Worm (Caenorhabditis elegans) whole organism, young adult: ENCODE data around the gene Y22D7AL.6.
A peak's percentile ranks its signal among the peaks of the same experiment; 100 is the strongest.

Source experiments
- F22D6.2 ChIP-seq: sonication (generic microtip); optimal IDR thresholded peaks from 2 replicates; lab custom pipeline; 2016; ENCODE audit warnings: mild to moderate bottlenecking, missing genetic modification characterization, missing compliant biosample characterization
- F33H1.4 ChIP-seq: fragments of 200-800 bp; sonication (Bioruptor generic); IDR thresholded peaks from 2 replicates; pipeline ENCODE4 v1.3.6; 2022; ENCODE audit warnings: missing genetic modification reagents, missing genetic modification characterization, missing compliant biosample characterization
- F55B11.4 ChIP-seq: sonication (generic microtip); optimal IDR thresholded peaks from 2 replicates; lab custom pipeline; 2016; ENCODE audit warnings: missing compliant biosample characterization, missing genetic modification characterization, borderline replicate concordance; ENCODE audit not compliant: insufficient read depth
- F57A8.1 ChIP-seq: fragments of 200-800 bp; sonication (Bioruptor generic); optimal IDR thresholded peaks from 2 replicates; lab custom pipeline; 2018; ENCODE audit warnings: mild to moderate bottlenecking, missing genetic modification characterization, moderate library complexity, missing compliant biosample characterization
- T07F8.4 ChIP-seq: sonication (generic microtip); optimal IDR thresholded peaks from 2 replicates; lab custom pipeline; 2016; ENCODE audit warnings: mild to moderate bottlenecking, missing genetic modification characterization, moderate library complexity, missing compliant biosample characterization
- Y53F4B.3 ChIP-seq: fragments of 200-800 bp; sonication (Bioruptor generic); IDR thresholded peaks from 2 replicates; pipeline ENCODE4 v1.3.6; 2022; ENCODE audit warnings: missing genetic modification reagents, missing genetic modification characterization, missing compliant biosample characterization
- Y53G8AR.9 ChIP-seq: fragments of 200-800 bp; sonication (Bioruptor generic); conservative IDR thresholded peaks from 2 replicates; pipeline ENCODE4 v1.3.6; 2022; ENCODE audit warnings: missing genetic modification reagents, missing genetic modification characterization, missing compliant biosample characterization
- Y56A3A.18 ChIP-seq: fragments of 200-800 bp; sonication (Bioruptor generic); IDR thresholded peaks from 2 replicates; pipeline ENCODE4 v1.3.6; 2022; ENCODE audit warnings: missing genetic modification reagents, missing genetic modification characterization, missing compliant biosample characterization
- Y79H2A.3 ChIP-seq: fragments of 200-800 bp; sonication (Bioruptor generic); conservative IDR thresholded peaks from 2 replicates; pipeline ENCODE4 v1.3.6; 2022; ENCODE audit warnings: missing genetic modification reagents, missing genetic modification characterization, missing compliant biosample characterization
- akir-1 ChIP-seq: fragments of 200-800 bp; sonication (Bioruptor generic); optimal IDR thresholded peaks from 2 replicates; lab custom pipeline; 2018; ENCODE audit warnings: mild to moderate bottlenecking, missing genetic modification characterization, moderate library complexity, missing compliant biosample characterization
- ama-1 ChIP-seq, 3 experiments: fragments of 150-350 bp in 1 of 3; sonication (generic microtip) in 2 of 3; optimal IDR thresholded peaks; 2 replicates each; lab custom pipeline; 2014 to 2018; ENCODE audit warnings: missing biosample characterization in 2 of 3, missing genetic modification characterization in 2 of 3, missing genetic modification reagents in 2 of 3
- atf-7 ChIP-seq: sonication (generic microtip); optimal IDR thresholded peaks from 2 replicates; lab custom pipeline; 2017; ENCODE audit warnings: mild to moderate bottlenecking, missing genetic modification characterization, missing compliant biosample characterization
- athp-1 ChIP-seq: sonication (generic microtip); optimal IDR thresholded peaks from 2 replicates; lab custom pipeline; 2017; ENCODE audit warnings: mild to moderate bottlenecking, missing genetic modification characterization, missing compliant biosample characterization
- bed-2 ChIP-seq: fragments of 200-800 bp; sonication (Bioruptor generic); IDR thresholded peaks from 2 replicates; pipeline ENCODE4 v1.3.6; 2022; ENCODE audit warnings: missing genetic modification reagents, missing genetic modification characterization, missing compliant biosample characterization
- cebp-2 ChIP-seq: fragments of 200-800 bp; sonication (Bioruptor generic); IDR thresholded peaks from 2 replicates; pipeline ENCODE4 v1.3.6; 2022; ENCODE audit warnings: missing genetic modification characterization, missing compliant biosample characterization
- ceh-100 ChIP-seq: fragments of 200-800 bp; sonication (Bioruptor generic); IDR thresholded peaks from 2 replicates; pipeline ENCODE4 v1.3.6; 2022; ENCODE audit warnings: missing genetic modification reagents, missing genetic modification characterization, missing compliant biosample characterization
- chd-7 ChIP-seq: sonication (generic microtip); optimal IDR thresholded peaks from 2 replicates; lab custom pipeline; 2016; ENCODE audit warnings: mild to moderate bottlenecking, missing genetic modification characterization, moderate library complexity, missing compliant biosample characterization
- dox-1 ChIP-seq: fragments of 200-800 bp; sonication (Bioruptor generic); IDR thresholded peaks from 2 replicates; pipeline ENCODE4 v1.3.6; 2022; ENCODE audit warnings: missing genetic modification reagents, missing genetic modification characterization, missing compliant biosample characterization
- dpff-1 ChIP-seq: sonication (generic microtip); optimal IDR thresholded peaks from 2 replicates; lab custom pipeline; 2017; ENCODE audit warnings: mild to moderate bottlenecking, missing genetic modification characterization, missing compliant biosample characterization
- egl-44 ChIP-seq: fragments of 200-800 bp; sonication (Bioruptor generic); IDR thresholded peaks from 2 replicates; pipeline ENCODE4 v1.3.6; 2022; ENCODE audit warnings: missing genetic modification reagents, missing genetic modification characterization, missing compliant biosample characterization
- fkh-3 ChIP-seq: sonication (generic microtip); optimal IDR thresholded peaks from 2 replicates; lab custom pipeline; 2016; ENCODE audit warnings: mild to moderate bottlenecking, missing genetic modification characterization, missing compliant biosample characterization
- lag-1 ChIP-seq: fragments of 200-800 bp; sonication (Bioruptor generic); IDR thresholded peaks from 2 replicates; pipeline ENCODE4 v1.3.6; 2022; ENCODE audit warnings: missing genetic modification reagents, missing genetic modification characterization, missing compliant biosample characterization
- let-526 ChIP-seq: fragments of 200-800 bp; sonication (Bioruptor generic); IDR thresholded peaks from 2 replicates; pipeline ENCODE4 v1.3.6; 2022; ENCODE audit warnings: missing genetic modification reagents, missing genetic modification characterization, missing compliant biosample characterization
- let-607 ChIP-seq, 2 experiments: fragments of 200-800 bp in 1 of 2; sonication (Bioruptor generic) in 1 of 2; sonication (generic microtip) in 1 of 2; optimal IDR thresholded peaks; 2 replicates each; lab custom pipeline; 2016 to 2018; ENCODE audit warnings: mild to moderate bottlenecking in 2 of 2, missing compliant biosample characterization in 2 of 2, missing genetic modification characterization in 2 of 2, moderate library complexity in 2 of 2, missing genotype in 1 of 2
- lin-26 ChIP-seq: fragments of 200-800 bp; sonication (Bioruptor generic); IDR thresholded peaks from 2 replicates; pipeline ENCODE4 v1.3.6; 2022; ENCODE audit warnings: missing genetic modification reagents, missing genetic modification characterization, missing compliant biosample characterization
- lin-35 ChIP-seq, 3 experiments: fragments of 150-350 bp in 2 of 3; sonication (generic microtip) in 1 of 3; optimal IDR thresholded peaks; 2 replicates each; lab custom pipeline; 2014 to 2018; ENCODE audit warnings: missing biosample characterization in 3 of 3, missing genetic modification characterization in 3 of 3, missing genetic modification reagents in 3 of 3
- lsl-1 ChIP-seq: fragments of 200-800 bp; sonication (Bioruptor generic); optimal IDR thresholded peaks from 2 replicates; lab custom pipeline; 2018; ENCODE audit warnings: mild to moderate bottlenecking, missing genetic modification characterization, moderate library complexity, missing compliant biosample characterization
- madf-10 ChIP-seq: sonication (generic microtip); optimal IDR thresholded peaks from 2 replicates; lab custom pipeline; 2016; ENCODE audit warnings: mild to moderate bottlenecking, missing genetic modification characterization, missing compliant biosample characterization
- madf-3 ChIP-seq: fragments of 200-800 bp; sonication (Bioruptor generic); IDR thresholded peaks from 2 replicates; pipeline ENCODE4 v1.3.6; 2022; ENCODE audit warnings: missing genetic modification reagents, missing genetic modification characterization, missing compliant biosample characterization
- mel-28 ChIP-seq: sonication (generic microtip); optimal IDR thresholded peaks from 2 replicates; lab custom pipeline; 2016; ENCODE audit warnings: borderline replicate concordance, mild to moderate bottlenecking, missing genetic modification characterization, missing compliant biosample characterization
- mxl-1 ChIP-seq: sonication (generic microtip); optimal IDR thresholded peaks from 2 replicates; lab custom pipeline; 2016; ENCODE audit warnings: missing genetic modification characterization, missing compliant biosample characterization
- nfya-2 ChIP-seq: fragments of 200-800 bp; sonication (Bioruptor generic); IDR thresholded peaks from 2 replicates; pipeline ENCODE4 v1.3.6; 2022; ENCODE audit warnings: missing genetic modification reagents, missing genetic modification characterization, missing compliant biosample characterization
- nfyb-1 ChIP-seq: fragments of 200-800 bp; sonication (Bioruptor generic); IDR thresholded peaks from 2 replicates; pipeline ENCODE4 v1.3.6; 2022; ENCODE audit warnings: missing genetic modification reagents, missing genetic modification characterization, missing compliant biosample characterization
- nhr-120 ChIP-seq: fragments of 200-800 bp; sonication (Bioruptor generic); IDR thresholded peaks from 2 replicates; pipeline ENCODE4 v1.3.6; 2022; ENCODE audit warnings: missing genetic modification characterization, missing compliant biosample characterization
- nhr-80 ChIP-seq: sonication (generic microtip); optimal IDR thresholded peaks from 2 replicates; lab custom pipeline; 2016; ENCODE audit warnings: missing genetic modification characterization, missing compliant biosample characterization
- pha-4 ChIP-seq: fragments of 150-350 bp; sonication (generic microtip); optimal IDR thresholded peaks from 2 replicates; lab custom pipeline; 2014; ENCODE audit warnings: missing biosample characterization, missing genetic modification reagents, missing genetic modification characterization
- snpc-1.1 ChIP-seq: sonication (generic microtip); optimal IDR thresholded peaks from 2 replicates; lab custom pipeline; 2017; ENCODE audit warnings: missing genetic modification characterization, mild to moderate bottlenecking, missing compliant biosample characterization, antibody characterized with exemption, moderate library complexity, missing genotype, missing genetic modification reagents; ENCODE audit not compliant: insufficient read depth
- snpc-1.3 ChIP-seq: sonication (generic microtip); optimal IDR thresholded peaks from 2 replicates; lab custom pipeline; 2017; ENCODE audit warnings: missing genetic modification characterization, mild to moderate bottlenecking, missing compliant biosample characterization, antibody characterized with exemption, moderate library complexity, missing genotype, missing genetic modification reagents; ENCODE audit not compliant: insufficient read depth
- snpc-4 ChIP-seq, 5 experiments: fragments of 150-350 bp in 1 of 5; sonication (generic microtip) in 4 of 5; optimal IDR thresholded peaks; 2 replicates each; lab custom pipeline; 2014 to 2018; ENCODE audit warnings: missing genetic modification characterization in 5 of 5, missing biosample characterization in 3 of 5, antibody characterized with exemption in 2 of 5, mild to moderate bottlenecking in 2 of 5, missing compliant biosample characterization in 2 of 5, missing genotype in 2 of 5, moderate library complexity in 2 of 5, missing genetic modification reagents in 1 of 5
- sptf-2 ChIP-seq: fragments of 200-800 bp; sonication (Bioruptor generic); optimal IDR thresholded peaks from 2 replicates; lab custom pipeline; 2018; ENCODE audit warnings: mild to moderate bottlenecking, missing genetic modification characterization, missing compliant biosample characterization
- unc-62 ChIP-seq: fragments of 150-350 bp; optimal IDR thresholded peaks from 2 replicates; lab custom pipeline; 2014; ENCODE audit warnings: missing biosample characterization, missing genetic modification reagents, missing genetic modification characterization
- xnd-1 ChIP-seq: sonication (generic microtip); optimal IDR thresholded peaks from 2 replicates; lab custom pipeline; 2016; ENCODE audit warnings: missing genotype, missing genetic modification reagents, missing genetic modification characterization, missing compliant biosample characterization
- zfh-2 ChIP-seq: fragments of 200-800 bp; sonication (Bioruptor generic); conservative IDR thresholded peaks from 2 replicates; pipeline ENCODE4 v1.3.6; 2022; ENCODE audit warnings: missing genetic modification reagents, missing genetic modification characterization, missing compliant biosample characterization
- zim-3 ChIP-seq: sonication (generic microtip); optimal IDR thresholded peaks from 2 replicates; lab custom pipeline; 2017; ENCODE audit warnings: mild to moderate bottlenecking, missing genetic modification characterization, moderate library complexity, missing compliant biosample characterization
- ztf-18 ChIP-seq: sonication (generic microtip); optimal IDR thresholded peaks from 2 replicates; lab custom pipeline; 2016; ENCODE audit warnings: missing genotype, mild to moderate bottlenecking, missing genetic modification characterization, missing compliant biosample characterization
- ztf-25 ChIP-seq: fragments of 200-800 bp; sonication (Bioruptor generic); IDR thresholded peaks from 2 replicates; pipeline ENCODE4 v1.3.6; 2022; ENCODE audit warnings: missing genetic modification reagents, missing genetic modification characterization, missing compliant biosample characterization

Gene Y22D7AL.6

ce11 chrIII:1618915-1619314 is 14.2 kb downstream of the Y22D7AL.6 start, which contains the start of gene Y22D7AL.10 (continued):
- TF ChIP-seq nfya-2 (peak; percentile 100), akir-1 (GFP tag; lab: Kevin White, UChicago) (no peak), pha-4 (peak; percentile 73), mxl-1 (tag; lab: Kevin White, UChicago) (no peak), xnd-1 (tag; lab: Kevin White, UChicago) (peak; percentile 93), unc-62 (GFP tag; lab: Kevin White, UChicago) (no peak), egl-44 (peak; percentile 93), let-526 (GFP tag; lab: Robert Waterston, UW) (peak; percentile 92), nfyb-1 (GFP tag; lab: Robert Waterston, UW) (peak; percentile 100), mel-28 (tag; lab: Kevin White, UChicago) (peak; percentile 87), F22D6.2 (tag; lab: Kevin White, UChicago) (peak; percentile 87), lsl-1 (GFP tag; lab: Kevin White, UChicago) (peak; percentile 92), ztf-18 (tag; lab: Kevin White, UChicago) (peak; percentile 77), sptf-2 (GFP tag; lab: Kevin White, UChicago) (peak; percentile 68), F33H1.4 (peak; percentile 88), T07F8.4 (peak; percentile 72), F57A8.1 (peak; percentile 81), snpc-1.3 (peak; percentile 90), F55B11.4 (tag; lab: Kevin White, UChicago) (no peak), madf-10 (tag; lab: Kevin White, UChicago) (peak; percentile 92), ztf-25 (GFP tag; lab: Robert Waterston, UW) (0 out of 2 replicates have a peak, but pooled peaks have one; percentile 73), ceh-100 (GFP tag; lab: Robert Waterston, UW) (peak; percentile 92), atf-7 (tag; lab: Kevin White, UChicago) (peak; percentile 97), Y79H2A.3 (GFP tag; lab: Robert Waterston, UW) (peak; percentile 90), nhr-120 (GFP tag; lab: Robert Waterston, UW) (0 out of 2 replicates have a peak, but pooled peaks have one; percentile 70), snpc-4 (GFP tag; optimal IDR thresholded peaks at IDR 0.05; lab: Kevin White, UChicago) (peak; percentile 73), snpc-4 (tag; optimal IDR thresholded peaks at IDR 0.05; lab: Kevin White, UChicago) (peak in 3 of 4 experiments; percentile 60 to 90 (median 77)), chd-7 (peak; percentile 98), Y53G8AR.9 (GFP tag; lab: Robert Waterston, UW) (peak; percentile 98), Y53F4B.3 (GFP tag; lab: Robert Waterston, UW) (peak; percentile 85), dox-1 (GFP tag; lab: Robert Waterston, UW) (peak; percentile 99), cebp-2 (GFP tag; lab: Robert Waterston, UW) (peak; percentile 94), nhr-80 (peak; percentile 85), athp-1 (tag; lab: Kevin White, UChicago) (peak; percentile 99), dpff-1 (tag; lab: Kevin White, UChicago) (peak; percentile 85), lag-1 (0 out of 2 replicates have a peak, but pooled peaks have one; percentile 56), ama-1 (optimal IDR thresholded peaks at IDR 0.05; lab: Kevin White, UChicago) (no peak), ama-1 (GFP tag; optimal IDR thresholded peaks at IDR 0.05; lab: Kevin White, UChicago) (peak in 1 of 2 experiments; percentile 67), let-607 (tag; optimal IDR thresholded peaks at IDR 0.05; lab: Kevin White, UChicago) (peak; percentile 83 to 92), lin-26 (peak; percentile 81), Y56A3A.18 (peak; percentile 97), fkh-3 (tag; lab: Kevin White, UChicago) (peak; percentile 69), zim-3 (tag; lab: Kevin White, UChicago) (peak; percentile 93), madf-3 (GFP tag; lab: Robert Waterston, UW) (peak; percentile 96), bed-2 (GFP tag; lab: Robert Waterston, UW) (peak; percentile 95), snpc-1.1 (tag; lab: Kevin White, UChicago) (peak; percentile 66), lin-35 (GFP tag; optimal IDR thresholded peaks at IDR 0.05; lab: Kevin White, UChicago) (peak; percentile 72 to 95 (median 94)), zfh-2 (GFP tag; lab: Robert Waterston, UW) (peak; percentile 99)
